Worm (Caenorhabditis elegans) whole organism, early embryonic: ENCODE data around the gene dos-1.

ENCODE experiments used
- B0310.2 ChIP-seq: sonication (generic microtip); optimal IDR thresholded peaks from 2 replicates; lab custom pipeline; 2016; ENCODE audit warnings: mild to moderate bottlenecking, missing genetic modification characterization, missing compliant biosample characterization
- F13C5.2 ChIP-seq: sonication (generic microtip); optimal IDR thresholded peaks from 2 replicates; lab custom pipeline; 2017; ENCODE audit warnings: mild to moderate bottlenecking, missing genetic modification characterization, inconsistent platforms, missing compliant biosample characterization
- aly-1 ChIP-seq: sonication (generic microtip); optimal IDR thresholded peaks from 2 replicates; lab custom pipeline; 2016; ENCODE audit warnings: missing genetic modification characterization, missing compliant biosample characterization
- ama-1 ChIP-seq: fragments of 150-350 bp; optimal IDR thresholded peaks from 2 replicates; lab custom pipeline; 2014
- ceh-13 ChIP-seq: fragments of 200-800 bp; sonication (Bioruptor generic); optimal IDR thresholded peaks from 2 replicates; lab custom pipeline; 2018; ENCODE audit warnings: mild to moderate bottlenecking, missing genetic modification characterization, missing compliant biosample characterization
- ceh-36 ChIP-seq: sonication (generic microtip); optimal IDR thresholded peaks from 2 replicates; lab custom pipeline; 2016; ENCODE audit warnings: missing genetic modification characterization, inconsistent platforms, missing compliant biosample characterization
- ets-7 ChIP-seq: sonication (generic microtip); optimal IDR thresholded peaks from 2 replicates; lab custom pipeline; 2016; ENCODE audit warnings: missing genotype, missing genetic modification characterization, missing compliant biosample characterization
- flt-1 ChIP-seq: fragments of 200-800 bp; sonication (Bioruptor generic); IDR thresholded peaks from 2 replicates; pipeline ENCODE4 v1.3.6; 2022; ENCODE audit warnings: missing genetic modification characterization, missing compliant biosample characterization
- hmbx-1 ChIP-seq: sonication (generic microtip); optimal IDR thresholded peaks from 2 replicates; lab custom pipeline; 2016; ENCODE audit warnings: mild to moderate bottlenecking, missing genetic modification characterization, missing compliant biosample characterization
- hmg-4 ChIP-seq: fragments of 200-800 bp; sonication (Bioruptor generic); optimal IDR thresholded peaks from 2 replicates; lab custom pipeline; 2018; ENCODE audit warnings: mild to moderate bottlenecking, missing genetic modification characterization, missing compliant biosample characterization
- hnd-1 ChIP-seq: sonication (generic microtip); optimal IDR thresholded peaks from 2 replicates; lab custom pipeline; 2016; ENCODE audit warnings: missing genetic modification characterization, missing compliant biosample characterization
- pes-1 ChIP-seq: fragments of 200-800 bp; sonication (Bioruptor generic); IDR thresholded peaks from 2 replicates; pipeline ENCODE4 v1.3.6; 2022; ENCODE audit warnings: missing genetic modification reagents, missing genetic modification characterization, missing compliant biosample characterization
- scrt-1 ChIP-seq: fragments of 200-800 bp; sonication (Bioruptor generic); IDR thresholded peaks from 2 replicates; pipeline ENCODE4 v1.3.6; 2022; ENCODE audit warnings: missing genetic modification characterization, missing compliant biosample characterization
- sea-1 ChIP-seq: fragments of 200-800 bp; sonication (Bioruptor generic); conservative IDR thresholded peaks from 2 replicates; pipeline ENCODE4 v1.3.6; 2022; ENCODE audit warnings: missing genetic modification characterization, missing compliant biosample characterization
- tbx-11 ChIP-seq: fragments of 200-800 bp; sonication (Bioruptor generic); IDR thresholded peaks from 2 replicates; pipeline ENCODE4 v1.3.6; 2022; ENCODE audit warnings: missing genetic modification characterization, missing compliant biosample characterization
- tbx-37 ChIP-seq: fragments of 200-800 bp; sonication (Bioruptor generic); conservative IDR thresholded peaks from 2 replicates; pipeline ENCODE4 v1.3.6; 2022; ENCODE audit warnings: missing genetic modification reagents, missing genetic modification characterization, missing compliant biosample characterization
- tra-4 ChIP-seq: sonication (generic microtip); optimal IDR thresholded peaks from 2 replicates; lab custom pipeline; 2017; ENCODE audit warnings: missing genetic modification characterization, missing compliant biosample characterization

Gene dos-1

DNA sequence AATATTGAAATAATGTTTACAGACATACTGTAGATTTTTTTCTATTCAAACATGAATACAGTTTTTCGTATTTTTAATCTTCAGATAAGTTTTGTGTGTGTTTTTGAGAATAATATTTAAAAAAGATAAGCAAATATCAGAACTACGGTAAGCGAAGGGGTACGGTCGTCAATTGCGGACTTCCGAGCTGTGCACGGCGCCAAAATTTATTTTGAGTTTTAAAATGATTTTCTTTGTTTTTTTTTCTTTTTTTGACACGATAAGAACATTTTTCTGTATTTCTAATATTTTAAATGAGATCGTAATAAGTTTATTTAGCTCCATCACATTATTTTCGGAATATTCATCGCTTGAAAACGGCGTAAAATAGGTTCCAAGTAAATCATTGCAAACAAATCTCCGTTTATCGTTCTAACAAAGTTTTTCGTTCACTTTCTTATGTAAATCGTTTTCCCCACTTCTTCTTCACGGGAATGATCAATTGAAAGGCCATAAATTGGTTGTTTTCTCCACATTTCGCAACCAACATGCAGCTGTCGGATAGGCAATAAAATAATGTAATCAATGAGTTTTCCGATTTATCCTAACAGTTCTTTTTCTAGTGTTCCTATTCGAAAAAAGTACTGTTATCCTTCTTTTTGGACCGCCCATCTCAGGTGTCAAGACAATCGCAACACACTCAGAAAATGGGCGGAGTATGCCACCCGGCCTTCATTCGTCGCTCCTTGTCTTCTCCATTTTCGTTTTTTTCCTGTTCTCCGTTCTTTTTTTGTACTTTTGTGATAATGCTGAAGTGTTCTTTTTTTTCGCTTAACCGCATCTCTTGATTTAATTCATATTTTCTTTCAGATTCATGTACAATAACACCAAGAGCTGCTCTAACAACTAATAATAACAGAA, 12.1 kb upstream of the dos-1 start, which contains the start of gene glp-1:
Gene glp-1, plus strand, starts transcription at position 850 of the 900 bp plus-strand sequence.
- TF ChIP-seq aly-1 (tag; lab: Kevin White, UChicago) (no peak), tbx-37 (GFP tag; lab: Robert Waterston, UW) (no peak), pes-1 (GFP tag; lab: Robert Waterston, UW) (no peak), ama-1 (no peak), ceh-36 (tag; lab: Kevin White, UChicago) (no peak), hnd-1 (tag; lab: Kevin White, UChicago) (no peak), tbx-11 (no peak), hmg-4 (no peak), scrt-1 (GFP tag; lab: Robert Waterston, UW) (no peak), ets-7 (tag; lab: Kevin White, UChicago) (no peak), B0310.2 (tag; lab: Kevin White, UChicago) (no peak), hmbx-1 (no peak), tra-4 (tag; lab: Kevin White, UChicago) (no peak), flt-1 (no peak), ceh-13 (GFP tag; lab: Kevin White, UChicago) (no peak), F13C5.2 (tag; lab: Kevin White, UChicago) (no peak), sea-1 (no peak)

DNA sequence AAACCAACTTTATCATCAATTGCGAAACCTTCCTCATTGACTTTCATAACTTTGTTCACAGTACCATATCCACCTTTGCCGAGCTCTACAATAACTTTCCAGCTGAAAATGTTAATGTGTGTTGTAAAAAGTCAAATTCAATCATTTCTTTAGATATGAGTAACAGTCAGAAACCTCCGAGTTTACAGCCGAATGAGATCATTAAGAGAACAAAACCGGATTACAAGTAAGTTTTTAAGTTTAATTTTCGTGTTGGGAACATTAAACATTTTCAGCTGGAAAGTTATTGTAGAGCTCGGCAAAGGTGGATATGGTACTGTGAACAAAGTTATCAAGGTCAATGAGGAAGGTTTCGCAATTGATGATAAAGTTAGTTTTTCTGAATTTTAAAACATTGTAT, 2.5 kb upstream of the dos-1 start, which contains the start of gene ZK507.1:
Gene ZK507.1, minus strand, starts transcription at position 101 of the 400 bp plus-strand sequence.
- no peak for TF ChIP-seq ceh-36 (tag; lab: Kevin White, UChicago)
- no peak for TF ChIP-seq hmg-4
- TF ChIP-seq pes-1 (GFP tag; lab: Robert Waterston, UW): no peak
- no peak for TF ChIP-seq tra-4 (tag; lab: Kevin White, UChicago)
- TF ChIP-seq tbx-37 (GFP tag; lab: Robert Waterston, UW): no peak
- TF ChIP-seq tbx-11: no peak
- no peak for TF ChIP-seq F13C5.2 (tag; lab: Kevin White, UChicago)
- TF ChIP-seq ets-7 (tag; lab: Kevin White, UChicago): no peak
- TF ChIP-seq scrt-1 (GFP tag; lab: Robert Waterston, UW): no peak
- TF ChIP-seq hnd-1 (tag; lab: Kevin White, UChicago): no peak
- no peak for TF ChIP-seq ama-1
- no peak for TF ChIP-seq hmbx-1
- no peak for TF ChIP-seq sea-1
- no peak for TF ChIP-seq ceh-13 (GFP tag; lab: Kevin White, UChicago)
- TF ChIP-seq aly-1 (tag; lab: Kevin White, UChicago): no peak

DNA sequence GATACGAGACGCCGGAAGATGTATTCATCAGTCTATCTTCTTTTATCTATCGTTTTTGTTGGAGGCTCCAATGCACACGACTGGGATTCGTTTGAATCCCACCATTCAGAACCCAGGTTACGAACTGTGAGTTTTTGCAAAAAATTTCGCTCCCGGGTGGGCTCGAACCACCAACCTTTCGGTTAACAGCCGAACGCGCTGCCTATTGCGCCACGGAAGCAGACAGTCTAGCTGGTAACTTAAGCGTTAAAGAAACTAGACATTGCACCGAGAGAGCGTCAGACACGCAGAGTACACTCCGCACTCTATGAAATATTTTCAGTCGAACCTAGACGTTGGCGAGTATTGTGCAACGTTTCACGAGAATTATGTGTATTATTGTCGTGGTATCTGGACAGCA, 317 bp downstream of the dos-1 start:
- TF ChIP-seq ama-1 (no peak), hmbx-1 (peak; percentile 20), tbx-37 (GFP tag; lab: Robert Waterston, UW) (peak; percentile 76), B0310.2 (tag; lab: Kevin White, UChicago) (peak; percentile 73), aly-1 (tag; lab: Kevin White, UChicago) (no peak), scrt-1 (GFP tag; lab: Robert Waterston, UW) (peak; percentile 87), hnd-1 (tag; lab: Kevin White, UChicago) (peak; percentile 77), ceh-13 (GFP tag; lab: Kevin White, UChicago) (peak; percentile 75), flt-1 (peak; percentile 79), ets-7 (tag; lab: Kevin White, UChicago) (peak; percentile 27), tra-4 (tag; lab: Kevin White, UChicago) (peak; percentile 37), pes-1 (GFP tag; lab: Robert Waterston, UW) (no peak), sea-1 (0 out of 2 replicates have a peak, but pooled peaks have one; percentile 37), F13C5.2 (tag; lab: Kevin White, UChicago) (peak; percentile 18), hmg-4 (peak; percentile 80), tbx-11 (peak; percentile 77), ceh-36 (tag; lab: Kevin White, UChicago) (peak; percentile 74)

DNA sequence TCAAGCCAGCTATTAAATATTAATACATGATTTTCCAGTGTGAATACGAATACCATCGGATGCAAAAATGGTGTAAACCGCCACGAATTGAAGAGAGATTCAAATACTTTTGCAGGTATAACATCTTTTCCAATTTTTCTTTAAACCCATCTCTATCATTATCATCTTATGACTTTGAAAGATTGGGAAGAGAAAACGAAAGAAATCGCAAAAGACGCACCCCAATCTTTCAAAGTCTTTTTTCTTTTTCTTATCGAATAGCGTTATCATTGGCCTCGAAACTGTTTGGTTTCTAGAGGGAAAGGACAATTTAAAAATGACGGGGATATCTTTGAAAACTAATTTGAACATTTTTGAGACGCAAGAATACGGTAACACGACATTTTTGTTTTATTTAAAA, 1.9 kb downstream of the dos-1 start:
- TF ChIP-seq F13C5.2 (tag; lab: Kevin White, UChicago) (no peak), B0310.2 (tag; lab: Kevin White, UChicago) (no peak), tra-4 (tag; lab: Kevin White, UChicago) (no peak), ama-1 (no peak), aly-1 (tag; lab: Kevin White, UChicago) (no peak), tbx-11 (no peak), ets-7 (tag; lab: Kevin White, UChicago) (no peak), ceh-36 (tag; lab: Kevin White, UChicago) (no peak), hnd-1 (tag; lab: Kevin White, UChicago) (no peak), flt-1 (no peak), sea-1 (no peak), tbx-37 (GFP tag; lab: Robert Waterston, UW) (no peak), pes-1 (GFP tag; lab: Robert Waterston, UW) (no peak), ceh-13 (GFP tag; lab: Kevin White, UChicago) (no peak), hmg-4 (no peak), scrt-1 (GFP tag; lab: Robert Waterston, UW) (no peak), hmbx-1 (no peak)

DNA sequence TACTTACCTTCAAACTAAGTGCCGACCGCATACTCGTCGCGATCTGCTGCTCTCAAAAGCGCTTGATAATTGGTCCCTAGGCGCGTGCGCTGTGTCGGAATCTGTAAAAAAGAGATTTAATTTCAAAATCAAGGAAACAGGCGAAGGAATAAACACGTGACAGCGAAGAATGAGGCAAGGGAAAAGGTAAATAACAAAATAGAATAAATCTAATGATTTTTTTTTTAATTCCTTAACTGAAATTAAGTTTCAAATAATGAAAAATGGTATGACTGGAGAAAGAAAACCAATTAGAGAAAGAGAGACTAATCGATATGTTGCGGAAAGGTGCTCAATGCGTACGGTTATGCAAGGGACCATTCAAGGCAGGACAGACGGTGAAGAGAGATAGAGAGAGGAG, 5.4 kb downstream of the dos-1 start, which contains the start of gene cya-1:
Gene cya-1, minus strand, starts transcription at position 101 of the 400 bp plus-strand sequence.
- TF ChIP-seq F13C5.2 (tag; lab: Kevin White, UChicago) (no peak), ama-1 (no peak), B0310.2 (tag; lab: Kevin White, UChicago) (no peak), aly-1 (tag; lab: Kevin White, UChicago) (no peak), tra-4 (tag; lab: Kevin White, UChicago) (no peak), scrt-1 (GFP tag; lab: Robert Waterston, UW) (no peak), hmg-4 (no peak), tbx-37 (GFP tag; lab: Robert Waterston, UW) (no peak), ceh-13 (GFP tag; lab: Kevin White, UChicago) (no peak), ets-7 (tag; lab: Kevin White, UChicago) (no peak), flt-1 (no peak), tbx-11 (no peak), hnd-1 (tag; lab: Kevin White, UChicago) (no peak), pes-1 (GFP tag; lab: Robert Waterston, UW) (no peak), ceh-36 (tag; lab: Kevin White, UChicago) (no peak), hmbx-1 (no peak), sea-1 (no peak)

DNA sequence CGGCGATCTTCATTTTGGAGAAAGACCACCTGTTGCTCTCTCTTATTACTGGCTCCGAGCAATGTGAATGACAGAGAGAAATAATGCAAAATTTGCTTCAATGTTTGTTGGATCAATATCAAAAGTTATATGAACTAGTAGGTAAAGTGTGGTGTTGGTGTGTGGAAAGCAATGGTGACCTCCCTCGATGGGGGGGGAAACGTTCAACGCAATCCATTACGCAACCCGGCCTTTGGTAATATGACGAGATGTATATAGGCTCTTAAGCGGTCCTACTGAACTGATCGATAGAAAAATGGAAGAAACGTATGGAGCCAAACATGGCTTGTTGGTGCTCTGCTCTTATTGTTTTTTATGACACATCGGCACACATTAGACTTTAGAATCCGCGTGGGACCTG, 6.0 kb downstream of the dos-1 start:
- TF ChIP-seq ceh-36 (tag; lab: Kevin White, UChicago): peak; percentile 16
- no peak for TF ChIP-seq B0310.2 (tag; lab: Kevin White, UChicago)
